Fruit fly (Drosophila melanogaster) whole organism, embryonic: ENCODE data around the gene GILT3.

Source experiments
- CG14014 ChIP-seq: fragments of 200-800 bp; sonication (Bioruptor generic); IDR thresholded peaks from 2 replicates; pipeline ENCODE4 v1.3.6; 2022; ENCODE audit warnings: missing biosample characterization, missing genetic modification characterization
- CG17359 ChIP-seq: fragments of 200-800 bp; sonication (Bioruptor generic); optimal IDR thresholded peaks from 3 replicates; lab custom pipeline; 2018; ENCODE audit warnings: missing biosample characterization, mild to moderate bottlenecking, missing genetic modification characterization, moderate library complexity
- CG18011 ChIP-seq: fragments of 200-800 bp; sonication (Bioruptor generic); optimal IDR thresholded peaks from 2 replicates; lab custom pipeline; 2017; ENCODE audit warnings: missing biosample characterization, missing genetic modification characterization, mild to moderate bottlenecking, moderate library complexity, missing genotype
- CG18262 ChIP-seq: fragments of 200-800 bp; optimal IDR thresholded peaks from 3 replicates; lab custom pipeline; 2019; ENCODE audit warnings: missing biosample characterization, mild to moderate bottlenecking, missing genetic modification characterization, moderate library complexity
- CG18599 ChIP-seq: fragments of 200-800 bp; sonication (Bioruptor generic); optimal IDR thresholded peaks from 3 replicates; lab custom pipeline; 2017; ENCODE audit warnings: missing biosample characterization, missing genetic modification characterization, mild to moderate bottlenecking, moderate library complexity, missing genetic modification reagents
- CG2129 ChIP-seq: fragments of 200-800 bp; sonication (Bioruptor generic); IDR thresholded peaks from 2 replicates; pipeline ENCODE4 v1.3.6; 2022; ENCODE audit warnings: missing biosample characterization, missing genetic modification characterization; ENCODE audit not compliant: partially characterized antibody
- CG2712 ChIP-seq: fragments of 200-800 bp; optimal IDR thresholded peaks from 3 replicates; lab custom pipeline; 2019; ENCODE audit warnings: missing biosample characterization, mild to moderate bottlenecking, missing genetic modification characterization, moderate library complexity
- CG2889 ChIP-seq: fragments of 200-800 bp; sonication (Bioruptor generic); IDR thresholded peaks from 3 replicates; pipeline ENCODE4 v1.3.6; 2022; ENCODE audit warnings: missing biosample characterization, missing genetic modification characterization
- CG30020 ChIP-seq: fragments of 200-800 bp; optimal IDR thresholded peaks from 2 replicates; lab custom pipeline; 2019; ENCODE audit warnings: missing biosample characterization, mild to moderate bottlenecking, missing genetic modification characterization, moderate library complexity
- CG32532 ChIP-seq: fragments of 200-800 bp; sonication (Bioruptor generic); IDR thresholded peaks from 2 replicates; pipeline ENCODE4 v1.3.6; 2022; ENCODE audit warnings: missing biosample characterization, missing genetic modification characterization
- CG34422 ChIP-seq: fragments of 200-800 bp; sonication (Bioruptor generic); IDR thresholded peaks from 3 replicates; pipeline ENCODE4 v1.3.6; 2022; ENCODE audit warnings: missing biosample characterization, missing genetic modification characterization
- CG4707 ChIP-seq: fragments of 200-800 bp; sonication (Bioruptor generic); optimal IDR thresholded peaks from 2 replicates; lab custom pipeline; 2018; ENCODE audit warnings: missing biosample characterization, mild to moderate bottlenecking, missing genetic modification characterization, moderate library complexity
- CG5180 ChIP-seq: fragments of 200-800 bp; sonication (Bioruptor generic); optimal IDR thresholded peaks from 3 replicates; lab custom pipeline; 2017; ENCODE audit warnings: missing biosample characterization, missing genetic modification characterization, mild to moderate bottlenecking, moderate library complexity, missing genetic modification reagents
- CG6689 ChIP-seq: fragments of 200-800 bp; sonication (Bioruptor generic); IDR thresholded peaks from 2 replicates; pipeline ENCODE4 v1.3.6; 2022; ENCODE audit warnings: missing biosample characterization, missing genetic modification characterization
- CG6813 ChIP-seq: fragments of 200-800 bp; sonication (Bioruptor generic); optimal IDR thresholded peaks from 2 replicates; lab custom pipeline; 2017; ENCODE audit warnings: missing biosample characterization, missing genetic modification characterization, mild to moderate bottlenecking, moderate library complexity, missing genetic modification reagents
- CG9797 ChIP-seq: fragments of 200-800 bp; sonication (Bioruptor generic); optimal IDR thresholded peaks from 3 replicates; lab custom pipeline; 2018; ENCODE audit warnings: missing biosample characterization, mild to moderate bottlenecking, missing genetic modification characterization
- CHES-1-like ChIP-seq: fragments of 200-800 bp; sonication (Bioruptor generic); optimal IDR thresholded peaks from 2 replicates; lab custom pipeline; 2016; ENCODE audit warnings: missing biosample characterization, missing genetic modification characterization
- CTCF ChIP-seq: fragments of 200-800 bp; sonication (Bioruptor generic); optimal IDR thresholded peaks from 2 replicates; lab custom pipeline; 2017; ENCODE audit warnings: missing biosample characterization, mild to moderate bottlenecking, missing genetic modification characterization, moderate library complexity
- Camta ChIP-seq: fragments of 200-800 bp; sonication (Bioruptor generic); optimal IDR thresholded peaks from 2 replicates; lab custom pipeline; 2016; ENCODE audit warnings: missing biosample characterization, missing genetic modification characterization
- D19B ChIP-seq: fragments of 200-800 bp; sonication (Bioruptor generic); optimal IDR thresholded peaks from 2 replicates; lab custom pipeline; 2017; ENCODE audit warnings: missing biosample characterization, mild to moderate bottlenecking, missing genetic modification characterization
- Dbx ChIP-seq: fragments of 200-800 bp; sonication (Bioruptor generic); IDR thresholded peaks from 3 replicates; pipeline ENCODE4 v1.3.6; 2022; ENCODE audit warnings: missing biosample characterization, missing genetic modification characterization
- Doc3 ChIP-seq: fragments of 200-800 bp; sonication (Bioruptor generic); IDR thresholded peaks from 3 replicates; pipeline ENCODE4 v1.3.6; 2022; ENCODE audit warnings: missing biosample characterization, missing genetic modification characterization; ENCODE audit not compliant: partially characterized antibody
- HLH3B ChIP-seq: fragments of 200-800 bp; sonication (Bioruptor generic); IDR thresholded peaks from 2 replicates; pipeline ENCODE4 v1.3.6; 2022; ENCODE audit warnings: missing biosample characterization, missing genetic modification characterization
- Hr3 ChIP-seq: fragments of 200-800 bp; sonication (Bioruptor generic); optimal IDR thresholded peaks from 3 replicates; lab custom pipeline; 2016; ENCODE audit warnings: missing biosample characterization, missing genetic modification characterization
- NC2β ChIP-seq: fragments of 200-800 bp; sonication (Bioruptor generic); optimal IDR thresholded peaks from 2 replicates; lab custom pipeline; 2016; ENCODE audit warnings: missing biosample characterization, missing genetic modification characterization
- Neu2 ChIP-seq: fragments of 200-800 bp; sonication (Bioruptor generic); optimal IDR thresholded peaks from 3 replicates; lab custom pipeline; 2016; ENCODE audit warnings: missing biosample characterization, missing genetic modification characterization, borderline replicate concordance
- Sox102F ChIP-seq: fragments of 200-800 bp; sonication (Bioruptor generic); optimal IDR thresholded peaks from 2 replicates; lab custom pipeline; 2018; ENCODE audit warnings: missing biosample characterization, mild to moderate bottlenecking, missing genetic modification characterization, moderate library complexity
- Spps ChIP-seq: fragments of 200-800 bp; sonication (Bioruptor generic); optimal IDR thresholded peaks from 2 replicates; lab custom pipeline; 2018; ENCODE audit warnings: missing biosample characterization, mild to moderate bottlenecking, missing genetic modification characterization
- al ChIP-seq: fragments of 200-800 bp; sonication (Bioruptor generic); IDR thresholded peaks from 2 replicates; pipeline ENCODE4 v1.3.6; 2022; ENCODE audit warnings: missing biosample characterization, missing genetic modification characterization
- bcd ChIP-seq: fragments of 200-800 bp; sonication (Bioruptor generic); optimal IDR thresholded peaks from 2 replicates; lab custom pipeline; 2017; ENCODE audit warnings: missing biosample characterization, mild to moderate bottlenecking, missing genetic modification characterization
- bowl ChIP-seq: fragments of 200-800 bp; sonication (Bioruptor generic); IDR thresholded peaks from 2 replicates; pipeline ENCODE4 v1.3.6; 2022; ENCODE audit warnings: missing biosample characterization, missing genetic modification characterization
- bsh ChIP-seq, 2 experiments: fragments of 200-800 bp; sonication (Bioruptor generic); optimal IDR thresholded peaks; 2 replicates each; lab custom pipeline; 2017 to 2018; ENCODE audit warnings: mild to moderate bottlenecking in 2 of 2, missing biosample characterization in 2 of 2, missing genetic modification characterization in 2 of 2, moderate library complexity in 1 of 2
- chn ChIP-seq: fragments of 200-800 bp; sonication (Bioruptor generic); optimal IDR thresholded peaks from 2 replicates; lab custom pipeline; 2016; ENCODE audit warnings: missing biosample characterization, missing genetic modification characterization
- ci ChIP-seq: fragments of 200-800 bp; sonication (Bioruptor generic); IDR thresholded peaks from 3 replicates; pipeline ENCODE4 v1.3.6; 2022; ENCODE audit warnings: missing biosample characterization, missing genetic modification characterization
- corto ChIP-seq: fragments of 200-800 bp; sonication (Bioruptor generic); optimal IDR thresholded peaks from 2 replicates; lab custom pipeline; 2016; ENCODE audit warnings: missing biosample characterization, mild to moderate bottlenecking, missing genetic modification characterization, moderate library complexity
- crc ChIP-seq: fragments of 200-800 bp; sonication (Bioruptor generic); optimal IDR thresholded peaks from 2 replicates; lab custom pipeline; 2016; ENCODE audit warnings: missing biosample characterization, missing genetic modification characterization
- dm ChIP-seq: fragments of 200-800 bp; sonication (Bioruptor generic); optimal IDR thresholded peaks from 3 replicates; lab custom pipeline; 2016; ENCODE audit warnings: missing biosample characterization, missing genetic modification characterization
- en ChIP-seq: fragments of 200-800 bp; sonication (Bioruptor generic); optimal IDR thresholded peaks from 2 replicates; lab custom pipeline; 2016; ENCODE audit warnings: missing biosample characterization, missing genetic modification characterization
- gcm ChIP-seq: fragments of 200-800 bp; sonication (Bioruptor generic); optimal IDR thresholded peaks from 2 replicates; lab custom pipeline; 2019; ENCODE audit warnings: missing biosample characterization, mild to moderate bottlenecking, missing genetic modification characterization, moderate library complexity
- gfzf ChIP-seq: fragments of 200-800 bp; sonication (Bioruptor generic); optimal IDR thresholded peaks from 2 replicates; lab custom pipeline; 2016; ENCODE audit warnings: missing biosample characterization, mild to moderate bottlenecking, missing genetic modification characterization, moderate library complexity
- grau ChIP-seq: fragments of 200-800 bp; optimal IDR thresholded peaks from 3 replicates; lab custom pipeline; 2019; ENCODE audit warnings: missing biosample characterization, mild to moderate bottlenecking, missing genetic modification characterization, moderate library complexity
- jing ChIP-seq: fragments of 200-800 bp; sonication (Bioruptor generic); optimal IDR thresholded peaks from 2 replicates; lab custom pipeline; 2018; ENCODE audit warnings: missing biosample characterization, mild to moderate bottlenecking, missing genetic modification characterization
- lov ChIP-seq, 2 experiments: fragments of 200-800 bp in 1 of 2; fragments of >200 bp in 1 of 2; sonication (Bioruptor generic) in 1 of 2; IDR thresholded peaks in 1 of 2; optimal IDR thresholded peaks in 1 of 2; 2 replicates in 1 of 2; 3 replicates in 1 of 2; pipeline versions ENCODE4 v1.3.6 to Lab custom; 2017 to 2022; ENCODE audit warnings: missing biosample characterization in 1 of 2, missing genetic modification characterization in 1 of 2
- onecut ChIP-seq: fragments of 200-800 bp; sonication (Bioruptor generic); IDR thresholded peaks from 2 replicates; pipeline ENCODE4 v1.3.6; 2022; ENCODE audit warnings: missing biosample characterization, missing genetic modification characterization
- org-1 ChIP-seq: fragments of 200-800 bp; sonication (Bioruptor generic); optimal IDR thresholded peaks from 2 replicates; lab custom pipeline; 2017; ENCODE audit warnings: missing biosample characterization, missing genetic modification characterization
- psq ChIP-seq: fragments of 200-800 bp; sonication (Bioruptor generic); optimal IDR thresholded peaks from 2 replicates; lab custom pipeline; 2017; ENCODE audit warnings: missing biosample characterization, missing genetic modification characterization
- sob ChIP-seq: fragments of 200-800 bp; sonication (Bioruptor generic); IDR thresholded peaks from 2 replicates; pipeline ENCODE4 v1.3.6; 2022; ENCODE audit warnings: missing biosample characterization, missing genetic modification characterization
- stc ChIP-seq: fragments of 200-800 bp; sonication (Bioruptor generic); IDR thresholded peaks from 2 replicates; pipeline ENCODE4 v1.3.6; 2022; ENCODE audit warnings: missing biosample characterization, missing genetic modification characterization
- tna ChIP-seq: fragments of 200-800 bp; sonication (Bioruptor generic); IDR thresholded peaks from 2 replicates; pipeline ENCODE4 v1.3.6; 2022; ENCODE audit warnings: missing biosample characterization, missing genetic modification characterization; ENCODE audit not compliant: partially characterized antibody
- trem ChIP-seq: fragments of 200-800 bp; optimal IDR thresholded peaks from 3 replicates; lab custom pipeline; 2019; ENCODE audit warnings: missing biosample characterization, mild to moderate bottlenecking, missing genetic modification characterization, moderate library complexity

GILT3 gene

dm6 chr3R:23646183-23646582, 31.0 kb upstream of the GILT3 start (continued):
- TF ChIP-seq stc (GFP tag; lab: Robert Waterston, UW) (peak; percentile 83), grau (tag; lab: Kevin White, UChicago) (peak; percentile 61), bowl (GFP tag; lab: Robert Waterston, UW) (peak; percentile 44; the same call in 1 of the 2 replicates), CG9797 (GFP tag; lab: Kevin White, UChicago) (no peak), crc (GFP tag; lab: Kevin White, UChicago) (peak; percentile 39), Camta (GFP tag; lab: Kevin White, UChicago) (peak; percentile 62), CG18262 (peak; percentile 65), CG32532 (GFP tag; lab: Robert Waterston, UW) (peak; percentile 62), CG2712 (tag; lab: Kevin White, UChicago) (peak; percentile 73), onecut (GFP tag; lab: Robert Waterston, UW) (peak; percentile 59), gfzf (GFP tag; lab: Kevin White, UChicago) (no peak), jing (GFP tag; lab: Kevin White, UChicago) (peak; percentile 62), bsh (GFP tag; optimal IDR thresholded peaks at IDR 0.05; lab: Kevin White, UChicago) (peak; percentile 25 to 84), CG30020 (no peak), CG17359 (tag; lab: Kevin White, UChicago) (peak; percentile 84), Dbx (GFP tag; lab: Robert Waterston, UW) (no peak), Spps (tag; lab: Kevin White, UChicago) (peak; percentile 48), CTCF (GFP tag; lab: Kevin White, UChicago) (peak; percentile 6), Neu2 (GFP tag; lab: Kevin White, UChicago) (no peak), CG6689 (GFP tag; lab: Robert Waterston, UW) (peak; percentile 80), al (GFP tag; lab: Robert Waterston, UW) (peak; percentile 23; the same call in 1 of the 2 replicates), CG14014 (peak; percentile 65), CHES-1-like (no peak), Sox102F (GFP tag; lab: Kevin White, UChicago) (peak; percentile 88), CG34422 (GFP tag; lab: Robert Waterston, UW) (peak; percentile 74; the same call in 2 of the 3 replicates), trem (tag; lab: Kevin White, UChicago) (peak; percentile 33), CG2129 (GFP tag; lab: Robert Waterston, UW) (no peak), CG18011 (GFP tag; lab: Kevin White, UChicago) (peak; percentile 51), en (GFP tag; lab: Kevin White, UChicago) (peak; percentile 22), psq (GFP tag; lab: Kevin White, UChicago) (no peak), chn (GFP tag; lab: Kevin White, UChicago) (peak; percentile 75), HLH3B (GFP tag; lab: Robert Waterston, UW) (peak; percentile 79), Hr3 (GFP tag; lab: Kevin White, UChicago) (peak; percentile 49), CG18599 (peak; percentile 74), corto (GFP tag; lab: Kevin White, UChicago) (no peak), ci (GFP tag; lab: Robert Waterston, UW) (peak; percentile 94), dm (peak; percentile 12), lov (optimal IDR thresholded peaks at IDR 0.05; lab: Kevin White, UChicago) (no peak), lov (GFP tag; IDR thresholded peaks at IDR 0.05; lab: Robert Waterston, UW) (peak; percentile 86), CG5180 (peak; percentile 38), gcm (GFP tag; lab: Kevin White, UChicago) (peak; percentile 46), bcd (GFP tag; lab: Kevin White, UChicago) (peak; percentile 63), D19B (GFP tag; lab: Kevin White, UChicago) (peak; percentile 2), NC2β (GFP tag; lab: Kevin White, UChicago) (peak; percentile 68), tna (GFP tag; lab: Robert Waterston, UW) (no peak), CG4707 (peak; percentile 54), Doc3 (GFP tag; lab: Robert Waterston, UW) (no peak), CG6813 (GFP tag; lab: Kevin White, UChicago) (peak; percentile 48), CG2889 (0 out of 3 replicates have a peak, but pooled peaks have one; percentile 43), sob (GFP tag; lab: Robert Waterston, UW) (peak; percentile 67), org-1 (GFP tag; lab: Kevin White, UChicago) (peak; percentile 39)
